Fruit fly (Drosophila melanogaster): Measurements from ENCODE around the gene Sas10.

The Sas10 gene

dm6 chrX:5336722-5337121 is 19.5 kb downstream of the Sas10 start (continued):
- TF ChIP-seq CG6813 (GFP tag; optimal IDR thresholded peaks at IDR 0.05) (no peak), run (tag; optimal IDR thresholded peaks at IDR 0.05) (no peak), CG3995 (GFP tag; optimal IDR thresholded peaks at IDR 0.05) (no peak), NfI (GFP tag; optimal IDR thresholded peaks at IDR 0.05) (peak; percentile 42), pros (GFP tag; optimal IDR thresholded peaks at IDR 0.05) (no peak), gcm2 (GFP tag; optimal IDR thresholded peaks at IDR 0.05) (no peak), CG43689 (GFP tag; IDR thresholded peaks at IDR 0.05) (no peak), dm (GFP tag; optimal IDR thresholded peaks at IDR 0.05) (no peak), CG9609 (GFP tag; optimal IDR thresholded peaks at IDR 0.05) (no peak), CG6854 (GFP tag; optimal IDR thresholded peaks at IDR 0.05) (peak; percentile 36), Fer1 (GFP tag; optimal IDR thresholded peaks at IDR 0.05) (peak; percentile 74), row (GFP tag; IDR thresholded peaks at IDR 0.05) (peak; percentile 47; the same call in 2 of the 3 replicates), gsb (GFP tag; IDR thresholded peaks at IDR 0.05) (no peak), CG7928 (GFP tag; optimal IDR thresholded peaks at IDR 0.05) (no peak), dmrt11E (tag; optimal IDR thresholded peaks at IDR 0.05) (no peak), CG15011 (GFP tag; optimal IDR thresholded peaks at IDR 0.05) (peak; percentile 19), CG2875 (GFP tag; optimal IDR thresholded peaks at IDR 0.05) (no peak), CG11695 (GFP tag; IDR thresholded peaks at IDR 0.05) (no peak), Trl (optimal IDR thresholded peaks at IDR 0.05) (no peak), Trl (GFP tag; optimal IDR thresholded peaks at IDR 0.05) (no peak), CG3065 (GFP tag; optimal IDR thresholded peaks at IDR 0.05) (no peak), CG10274 (GFP tag; optimal IDR thresholded peaks at IDR 0.05) (no peak), sim (GFP tag; IDR thresholded peaks at IDR 0.05) (no peak), MESR4 (GFP tag; optimal IDR thresholded peaks at IDR 0.05) (no peak), CG12942 (GFP tag; optimal IDR thresholded peaks at IDR 0.05) (no peak), CG17612 (GFP tag; IDR thresholded peaks at IDR 0.05) (no peak), dpn (GFP tag; optimal IDR thresholded peaks at IDR 0.05) (no peak), hbn (GFP tag; IDR thresholded peaks at IDR 0.05; ENCODE audit: partially characterized antibody) (no peak), CG3847 (GFP tag; IDR thresholded peaks at IDR 0.05) (0 out of 2 replicates have a peak, but pooled peaks have one; percentile 23), lmd (GFP tag; IDR thresholded peaks at IDR 0.05) (peak; percentile 41; the same call in 1 of the 2 replicates), vfl (GFP tag; optimal IDR thresholded peaks at IDR 0.05) (no peak), unpg (GFP tag; optimal IDR thresholded peaks at IDR 0.05) (peak; percentile 39), Oaz (GFP tag; IDR thresholded peaks at IDR 0.05) (no peak), repo (GFP tag; optimal IDR thresholded peaks at IDR 0.05) (no peak), Myb (GFP tag; optimal IDR thresholded peaks at IDR 0.05) (no peak), CG4360 (GFP tag; IDR thresholded peaks at IDR 0.05) (no peak), CG17912 (GFP tag; optimal IDR thresholded peaks at IDR 0.05) (no peak), ken (GFP tag; IDR thresholded peaks at IDR 0.05) (no peak), ham (GFP tag; IDR thresholded peaks at IDR 0.05) (no peak), crp (GFP tag; optimal IDR thresholded peaks at IDR 0.05) (no peak), slou (GFP tag; optimal IDR thresholded peaks at IDR 0.05) (no peak), az2 (GFP tag; optimal IDR thresholded peaks at IDR 0.05) (no peak), CG7556 (GFP tag; optimal IDR thresholded peaks at IDR 0.05) (peak; percentile 61), wdn (GFP tag; IDR thresholded peaks at IDR 0.05) (no peak), cg (GFP tag; optimal IDR thresholded peaks at IDR 0.05) (peak; percentile 20), HLH54F (GFP tag; optimal IDR thresholded peaks at IDR 0.05) (no peak), Six4 (GFP tag; optimal IDR thresholded peaks at IDR 0.05) (no peak), CG4707 (GFP tag; optimal IDR thresholded peaks at IDR 0.05) (no peak), mld (GFP tag; IDR thresholded peaks at IDR 0.05; ENCODE audit: partially characterized antibody) (no peak), CG18011 (GFP tag; optimal IDR thresholded peaks at IDR 0.05) (no peak), CG11456 (GFP tag; IDR thresholded peaks at IDR 0.05) (no peak), fru (optimal IDR thresholded peaks at IDR 0.05) (no peak), Hr39 (optimal IDR thresholded peaks at IDR 0.05) (no peak)

Measured in whole organism, embryonic.